Worm (Caenorhabditis elegans): ENCODE results near the gene F28F9.3.

Gene F28F9.3

ce11 chrIV:3838687-3839086 lies 12.0 kb downstream of the F28F9.3 start:
- TF ChIP-seq nhr-21 (tag; optimal IDR thresholded peaks at IDR 0.05) (no peak), lsy-2 (tag; optimal IDR thresholded peaks at IDR 0.05) (no peak), dmd-4 (tag; optimal IDR thresholded peaks at IDR 0.05) (no peak), elt-1 (tag; optimal IDR thresholded peaks at IDR 0.05) (no peak), ztf-11 (tag; optimal IDR thresholded peaks at IDR 0.05) (no peak), ama-1 (optimal IDR thresholded peaks at IDR 0.05) (no peak), Y55F3AM.14 (GFP tag; optimal IDR thresholded peaks at IDR 0.05) (no peak), mdl-1 (tag; optimal IDR thresholded peaks at IDR 0.05) (no peak), sma-3 (GFP tag; optimal IDR thresholded peaks at IDR 0.05) (no peak), nhr-11 (tag; optimal IDR thresholded peaks at IDR 0.05) (no peak), nhr-129 (tag; optimal IDR thresholded peaks at IDR 0.05) (no peak), nhr-25 (tag; optimal IDR thresholded peaks at IDR 0.05) (no peak), aly-2 (tag; optimal IDR thresholded peaks at IDR 0.05) (no peak)

- TF ChIP-seq Y55F3AM.14 (GFP tag; optimal IDR thresholded peaks at IDR 0.05) (no peak), elt-3 (tag; optimal IDR thresholded peaks at IDR 0.05) (no peak), nhr-12 (tag; optimal IDR thresholded peaks at IDR 0.05) (no peak), lin-11 (tag; optimal IDR thresholded peaks at IDR 0.05) (no peak), ceh-82 (tag; optimal IDR thresholded peaks at IDR 0.05) (no peak), nhr-23 (tag; optimal IDR thresholded peaks at IDR 0.05) (no peak)
Observed at ce11 chrIV:3839420-3839819, 12.7 kb downstream of the F28F9.3 start, which contains the start of gene F28F9.2. Gene F28F9.2, plus strand, starts transcription at chrIV:3839720.

- TF ChIP-seq nhr-11 (tag; optimal IDR thresholded peaks at IDR 0.05) (no peak), crh-2 (tag; optimal IDR thresholded peaks at IDR 0.05) (no peak), nhr-6 (tag; optimal IDR thresholded peaks at IDR 0.05) (no peak), nhr-10 (tag; optimal IDR thresholded peaks at IDR 0.05) (no peak), lin-39 (tag; optimal IDR thresholded peaks at IDR 0.05) (no peak), lin-11 (tag; optimal IDR thresholded peaks at IDR 0.05) (no peak), sma-9 (GFP tag; optimal IDR thresholded peaks at IDR 0.05) (no peak), sma-9 (tag; optimal IDR thresholded peaks at IDR 0.05) (no peak), sma-3 (GFP tag; optimal IDR thresholded peaks at IDR 0.05) (no peak), mbf-1 (tag; optimal IDR thresholded peaks at IDR 0.05) (no peak), R02D3.7 (tag; optimal IDR thresholded peaks at IDR 0.05) (no peak), mab-5 (tag; optimal IDR thresholded peaks at IDR 0.05) (no peak), fos-1 (tag; optimal IDR thresholded peaks at IDR 0.05) (no peak)
Observed at ce11 chrIV:3840480-3840879, 13.8 kb downstream of the F28F9.3 start.

- no peak for TF ChIP-seq nhr-21 (tag; optimal IDR thresholded peaks at IDR 0.05)
- no peak for TF ChIP-seq unc-39 (tag; optimal IDR thresholded peaks at IDR 0.05)
- TF ChIP-seq mbf-1 (tag; optimal IDR thresholded peaks at IDR 0.05) = no peak
- TF ChIP-seq unc-62 (GFP tag; optimal IDR thresholded peaks at IDR 0.05) = no peak
- TF ChIP-seq nhr-129 (tag; optimal IDR thresholded peaks at IDR 0.05) = no peak
- no peak for TF ChIP-seq alr-1 (tag; optimal IDR thresholded peaks at IDR 0.05)
- TF ChIP-seq blmp-1 (tag; optimal IDR thresholded peaks at IDR 0.05; ENCODE audit: insufficient read depth) = no peak
- no peak for TF ChIP-seq Y55F3AM.14 (GFP tag; optimal IDR thresholded peaks at IDR 0.05)
- TF ChIP-seq nhr-77 (tag; optimal IDR thresholded peaks at IDR 0.05) = no peak
- no peak for TF ChIP-seq lin-39 (tag; optimal IDR thresholded peaks at IDR 0.05)
- TF ChIP-seq lin-13 (GFP tag; optimal IDR thresholded peaks at IDR 0.05) = no peak
- TF ChIP-seq sma-3 (GFP tag; optimal IDR thresholded peaks at IDR 0.05) = no peak
Observed at ce11 chrIV:3841607-3842006, 14.9 kb downstream of the F28F9.3 start.

ce11 chrIV:3843019-3843527 lies 16.4 kb downstream of the F28F9.3 start:
- TF ChIP-seq nhr-21 (tag; optimal IDR thresholded peaks at IDR 0.05) (no peak), ZK546.5 (tag; optimal IDR thresholded peaks at IDR 0.05) (no peak), nhr-129 (tag; optimal IDR thresholded peaks at IDR 0.05) (no peak), zag-1 (tag; optimal IDR thresholded peaks at IDR 0.05) (no peak), ama-1 (optimal IDR thresholded peaks at IDR 0.05) (no peak), blmp-1 (tag; optimal IDR thresholded peaks at IDR 0.05; ENCODE audit: insufficient read depth) (no peak), elt-3 (tag; optimal IDR thresholded peaks at IDR 0.05) (no peak), dmd-4 (tag; optimal IDR thresholded peaks at IDR 0.05) (no peak), nhr-6 (tag; optimal IDR thresholded peaks at IDR 0.05) (no peak), lin-13 (GFP tag; optimal IDR thresholded peaks at IDR 0.05) (no peak), F13H6.1 (tag; optimal IDR thresholded peaks at IDR 0.05) (no peak), lin-11 (tag; optimal IDR thresholded peaks at IDR 0.05) (no peak), sma-9 (GFP tag; optimal IDR thresholded peaks at IDR 0.05) (no peak), sma-9 (tag; optimal IDR thresholded peaks at IDR 0.05) (no peak), lin-39 (tag; optimal IDR thresholded peaks at IDR 0.05) (no peak), nhr-12 (tag; optimal IDR thresholded peaks at IDR 0.05) (no peak), unc-55 (GFP tag; optimal IDR thresholded peaks at IDR 0.05) (no peak)
